Fruit fly (Drosophila melanogaster) S2 (cell line): ENCODE data around the gene Hs6st.

ENCODE experiments used
- CG8478 ChIP-seq: fragments of >200 bp; optimal IDR thresholded peaks from 2 replicates; lab custom pipeline; 2018
- CTCF ChIP-seq, 2 experiments: fragments of >200 bp; optimal IDR thresholded peaks; 2 replicates each; lab custom pipeline; 2018

Hs6st gene

dm6 chr3R:20008372-20009051, at the start of gene Hs6st, which contains the start of gene MED25:
Hs6st (minus strand) TSS chr3R:20008512.
MED25 (plus strand) TSS chr3R:20008947.
- TF ChIP-seq CTCF (optimal IDR thresholded peaks at IDR 0.05; lab: Kevin White, UChicago), result no peak
- no peak for TF ChIP-seq CG8478 (lab: Kevin White, UChicago)

dm6 chr3R:20057501-20057900, 49.2 kb upstream of the Hs6st start, which contains the start of gene mdlc:
mdlc (plus strand) TSS chr3R:20057748.
- TF ChIP-seq CTCF (optimal IDR thresholded peaks at IDR 0.05; lab: Kevin White, UChicago) (peak in 1 of 2 experiments; percentile 14), CG8478 (lab: Kevin White, UChicago) (no peak)

- TF ChIP-seq CTCF (optimal IDR thresholded peaks at IDR 0.05; lab: Kevin White, UChicago), result no peak
These were observed 47.5 kb upstream of the Hs6st start, which contains the start of gene CG17193 for dm6 chr3R:20055809-20056208. CG17193 (minus strand) TSS chr3R:20056097.

dm6 chr3R:20042457-20042856, 34.1 kb upstream of the Hs6st start, which contains the start of the genes CG33934 and Indy-2:
CG33934 (plus strand) TSS chr3R:20042757.
Indy-2 (plus strand) TSS chr3R:20042757.
- no peak for TF ChIP-seq CTCF (optimal IDR thresholded peaks at IDR 0.05; lab: Kevin White, UChicago)
- no peak for TF ChIP-seq CG8478 (lab: Kevin White, UChicago)

- no peak for TF ChIP-seq CTCF (optimal IDR thresholded peaks at IDR 0.05; lab: Kevin White, UChicago)
- no peak for TF ChIP-seq CG8478 (lab: Kevin White, UChicago)
These were observed 27.6 kb upstream of the Hs6st start, which contains the start of gene Regnase-1 for dm6 chr3R:20035887-20036286. Regnase-1 (minus strand) TSS chr3R:20036056.

- TF ChIP-seq CG8478 (lab: Kevin White, UChicago) (no peak), CTCF (optimal IDR thresholded peaks at IDR 0.05; lab: Kevin White, UChicago) (no peak)
These were observed 23.4 kb upstream of the Hs6st start, which contains the start of gene idc for dm6 chr3R:20031764-20032079. idc (plus strand) TSS chr3R:20031823.

- TF ChIP-seq CG8478 (lab: Kevin White, UChicago) (no peak), CTCF (optimal IDR thresholded peaks at IDR 0.05; lab: Kevin White, UChicago) (no peak)
These were observed 22.9 kb upstream of the Hs6st start, which contains the start of gene trem for dm6 chr3R:20031043-20031763. trem (minus strand) TSS chr3R:20031309.

- no peak for TF ChIP-seq CTCF (optimal IDR thresholded peaks at IDR 0.05; lab: Kevin White, UChicago)
- TF ChIP-seq CG8478 (lab: Kevin White, UChicago), result no peak
These were observed 19.5 kb upstream of the Hs6st start, which contains the start of the genes CG4424 and CG4854 for dm6 chr3R:20027841-20028240. CG4424 (minus strand) TSS chr3R:20028040. CG4854 (plus strand) TSS chr3R:20028058.

- TF ChIP-seq CTCF (optimal IDR thresholded peaks at IDR 0.05; lab: Kevin White, UChicago) (no peak), CG8478 (lab: Kevin White, UChicago) (no peak)
These were observed 12.9 kb upstream of the Hs6st start, which contains the start of the genes PIG-L and psidin for dm6 chr3R:20021152-20021769. PIG-L (minus strand) TSS chr3R:20021338. psidin (plus strand) TSS chr3R:20021704.

dm6 chr3R:20013404-20013922, 5.2 kb upstream of the Hs6st start, which contains the start of the genes CG17190 and CG4836:
CG17190 (minus strand) TSS chr3R:20013504.
CG4836 (plus strand) TSS chr3R:20013872.
- TF ChIP-seq CTCF (optimal IDR thresholded peaks at IDR 0.05; lab: Kevin White, UChicago), result no peak
- TF ChIP-seq CG8478 (lab: Kevin White, UChicago), result no peak

dm6 chr3R:20012688-20013087, 4.4 kb upstream of the Hs6st start:
- no peak for TF ChIP-seq CTCF (optimal IDR thresholded peaks at IDR 0.05; lab: Kevin White, UChicago)
- TF ChIP-seq CG8478 (lab: Kevin White, UChicago), result no peak

- TF ChIP-seq CG8478 (lab: Kevin White, UChicago), result no peak
- no peak for TF ChIP-seq CTCF (optimal IDR thresholded peaks at IDR 0.05; lab: Kevin White, UChicago)
These were observed 2.6 kb upstream of the Hs6st start for dm6 chr3R:20010942-20011341.

- TF ChIP-seq CG8478 (lab: Kevin White, UChicago) (no peak), CTCF (optimal IDR thresholded peaks at IDR 0.05; lab: Kevin White, UChicago) (no peak)
These were observed 670 bp downstream of the Hs6st start for dm6 chr3R:20007399-20008285.
